Worm (Caenorhabditis elegans) whole organism, L4 larva: ENCODE measurements around the gene metl-18.

Experiments used
- D1046.2 ChIP-seq: fragments of 200-800 bp; sonication (Bioruptor generic); IDR thresholded peaks from 2 replicates; pipeline ENCODE4 v1.3.6; 2022; ENCODE audit warnings: missing genetic modification characterization, missing compliant biosample characterization
- F10B5.3 ChIP-seq: sonication (generic microtip); optimal IDR thresholded peaks from 2 replicates; lab custom pipeline; 2016; ENCODE audit warnings: mild to moderate bottlenecking, missing genetic modification characterization, missing compliant biosample characterization
- F26F4.8 ChIP-seq: fragments of 200-800 bp; sonication (Bioruptor generic); conservative IDR thresholded peaks from 2 replicates; pipeline ENCODE4 v1.3.6; 2022; ENCODE audit warnings: missing genetic modification characterization, missing compliant biosample characterization
- F49E8.2 ChIP-seq: sonication (generic microtip); optimal IDR thresholded peaks from 2 replicates; lab custom pipeline; 2016; ENCODE audit warnings: missing compliant biosample characterization, mild to moderate bottlenecking, missing genetic modification characterization, borderline replicate concordance
- R02D3.7 ChIP-seq: fragments of 150-350 bp; sonication (generic microtip); optimal IDR thresholded peaks from 3 replicates; lab custom pipeline; 2014; ENCODE audit warnings: missing biosample characterization, missing genetic modification characterization
- T26A8.4 ChIP-seq: fragments of 200-800 bp; sonication (Bioruptor generic); IDR thresholded peaks from 2 replicates; pipeline ENCODE4 v1.3.6; 2022; ENCODE audit warnings: missing genetic modification characterization, missing compliant biosample characterization
- Y48G9A.11 ChIP-seq: fragments of 200-800 bp; sonication (Bioruptor generic); IDR thresholded peaks from 2 replicates; pipeline ENCODE4 v1.3.6; 2022; ENCODE audit warnings: missing genetic modification reagents, missing genetic modification characterization, missing compliant biosample characterization
- Y75B8A.6 ChIP-seq: fragments of 200-800 bp; sonication (Bioruptor generic); IDR thresholded peaks from 2 replicates; pipeline ENCODE4 v1.3.6; 2022; ENCODE audit warnings: missing genetic modification reagents, missing genetic modification characterization, missing compliant biosample characterization
- ZK337.2 ChIP-seq: fragments of 200-800 bp; sonication (Bioruptor generic); IDR thresholded peaks from 2 replicates; pipeline ENCODE4 v1.3.6; 2022; ENCODE audit warnings: missing genetic modification reagents, missing genetic modification characterization, missing compliant biosample characterization
- ZK546.5 ChIP-seq, 2 experiments: sonication (generic microtip); optimal IDR thresholded peaks; 2 replicates each; lab custom pipeline; 2017; ENCODE audit warnings: missing biosample characterization in 2 of 2, missing genetic modification characterization in 2 of 2
- aha-1 ChIP-seq: fragments of 150-350 bp; peaks from one replicate; lab custom pipeline; 2014; ENCODE audit warnings: missing biosample characterization, missing genetic modification characterization
- aly-2 ChIP-seq: sonication (generic microtip); optimal IDR thresholded peaks from 2 replicates; lab custom pipeline; 2018; ENCODE audit warnings: missing biosample characterization, missing genetic modification characterization
- ama-1 ChIP-seq: fragments of 150-350 bp; optimal IDR thresholded peaks from 2 replicates; lab custom pipeline; 2014; ENCODE audit warnings: inconsistent platforms, mixed read lengths
- attf-4 ChIP-seq: sonication (generic microtip); optimal IDR thresholded peaks from 3 replicates; lab custom pipeline; 2017; ENCODE audit warnings: missing biosample characterization, missing genetic modification characterization
- ceh-28 ChIP-seq: fragments of 150-350 bp; optimal IDR thresholded peaks from 2 replicates; lab custom pipeline; 2014; ENCODE audit warnings: missing biosample characterization, missing genetic modification reagents, missing genetic modification characterization
- cey-2 ChIP-seq: sonication (generic microtip); optimal IDR thresholded peaks from 3 replicates; lab custom pipeline; 2017; ENCODE audit warnings: missing genetic modification characterization, mild to moderate bottlenecking, missing compliant biosample characterization, antibody characterized with exemption, borderline replicate concordance; ENCODE audit not compliant: insufficient read depth
- daf-12 ChIP-seq: fragments of 150-350 bp; optimal IDR thresholded peaks from 2 replicates; lab custom pipeline; 2014; ENCODE audit warnings: missing biosample characterization, missing genetic modification reagents, missing genetic modification characterization
- daf-16 ChIP-seq, 3 experiments: sonication (generic microtip); optimal IDR thresholded peaks; 2 replicates each; lab custom pipeline; 2016 to 2017; ENCODE audit warnings: missing genetic modification characterization in 3 of 3, missing genetic modification reagents in 3 of 3, mild to moderate bottlenecking in 2 of 3, missing compliant biosample characterization in 2 of 3, missing biosample characterization in 1 of 3, moderate library complexity in 1 of 3
- daf-8 ChIP-seq: fragments of 200-800 bp; sonication (Bioruptor generic); IDR thresholded peaks from 2 replicates; pipeline ENCODE4 v1.3.6; 2022; ENCODE audit warnings: missing genetic modification characterization, missing compliant biosample characterization
- dmd-6 ChIP-seq: fragments of 200-800 bp; sonication (Bioruptor generic); IDR thresholded peaks from 2 replicates; pipeline ENCODE4 v1.3.6; 2022; ENCODE audit warnings: missing genetic modification reagents, missing genetic modification characterization, missing compliant biosample characterization
- dpl-1 ChIP-seq: fragments of 150-350 bp; optimal IDR thresholded peaks from 2 replicates; lab custom pipeline; 2014; ENCODE audit warnings: missing biosample characterization, missing genetic modification reagents, missing genetic modification characterization
- dve-1 ChIP-seq: sonication (generic microtip); optimal IDR thresholded peaks from 2 replicates; lab custom pipeline; 2017; ENCODE audit warnings: antibody characterized with exemption, mild to moderate bottlenecking, missing genetic modification characterization, missing compliant biosample characterization; ENCODE audit not compliant: insufficient read depth
- gei-8 ChIP-seq: fragments of 200-800 bp; sonication (Bioruptor generic); optimal IDR thresholded peaks from 2 replicates; lab custom pipeline; 2018; ENCODE audit warnings: mild to moderate bottlenecking, missing genetic modification characterization, missing compliant biosample characterization
- hlh-11 ChIP-seq: fragments of 200-800 bp; sonication (Bioruptor generic); optimal IDR thresholded peaks from 2 replicates; lab custom pipeline; 2018; ENCODE audit warnings: mild to moderate bottlenecking, missing genetic modification characterization, missing compliant biosample characterization
- hlh-30 ChIP-seq: sonication (generic microtip); optimal IDR thresholded peaks from 2 replicates; lab custom pipeline; 2017; ENCODE audit warnings: antibody characterized with exemption, mild to moderate bottlenecking, missing genetic modification characterization, missing compliant biosample characterization; ENCODE audit not compliant: insufficient read depth
- jun-1 ChIP-seq: fragments of 150-350 bp; optimal IDR thresholded peaks from 2 replicates; lab custom pipeline; 2014; ENCODE audit warnings: missing biosample characterization, missing genetic modification reagents, missing genetic modification characterization
- lin-38 ChIP-seq: fragments of 200-800 bp; sonication (Bioruptor generic); IDR thresholded peaks from 2 replicates; pipeline ENCODE4 v1.3.6; 2022; ENCODE audit warnings: missing genetic modification reagents, missing genetic modification characterization, missing compliant biosample characterization
- lin-39 ChIP-seq: fragments of 150-350 bp; optimal IDR thresholded peaks from 2 replicates; lab custom pipeline; 2014; ENCODE audit warnings: missing biosample characterization, missing genetic modification reagents, missing genetic modification characterization
- lir-3 ChIP-seq: sonication (generic microtip); optimal IDR thresholded peaks from 2 replicates; lab custom pipeline; 2016; ENCODE audit warnings: mild to moderate bottlenecking, missing genetic modification characterization, missing compliant biosample characterization
- lsy-2 ChIP-seq, 2 experiments: fragments of 150-350 bp in 1 of 2; sonication (generic microtip) in 1 of 2; optimal IDR thresholded peaks; 2 replicates each; lab custom pipeline; 2014 to 2017; ENCODE audit warnings: missing biosample characterization in 2 of 2, missing genetic modification characterization in 2 of 2
- mdl-1 ChIP-seq, 2 experiments: fragments of 150-350 bp in 1 of 2; sonication (generic microtip) in 1 of 2; optimal IDR thresholded peaks; 2 replicates each; lab custom pipeline; 2014 to 2017; ENCODE audit warnings: missing biosample characterization in 2 of 2, missing genetic modification characterization in 2 of 2
- mdt-29 ChIP-seq: fragments of 200-800 bp; sonication (Bioruptor generic); IDR thresholded peaks from 2 replicates; pipeline ENCODE4 v1.3.6; 2022; ENCODE audit warnings: missing genetic modification reagents, missing genetic modification characterization, missing compliant biosample characterization
- mep-1 ChIP-seq: fragments of 150-350 bp; sonication (generic microtip); optimal IDR thresholded peaks from 3 replicates; lab custom pipeline; 2014; ENCODE audit warnings: missing biosample characterization, missing genetic modification characterization
- nhr-111 ChIP-seq: fragments of 200-800 bp; sonication (Bioruptor generic); optimal IDR thresholded peaks from 2 replicates; lab custom pipeline; 2018; ENCODE audit warnings: mild to moderate bottlenecking, missing genetic modification characterization, missing compliant biosample characterization
- nhr-25 ChIP-seq: sonication (generic microtip); optimal IDR thresholded peaks from 2 replicates; lab custom pipeline; 2017; ENCODE audit warnings: missing genetic modification characterization, mild to moderate bottlenecking, missing compliant biosample characterization, antibody characterized with exemption, moderate library complexity, borderline replicate concordance; ENCODE audit not compliant: insufficient read depth
- nhr-41 ChIP-seq: fragments of 200-800 bp; sonication (Bioruptor generic); IDR thresholded peaks from 2 replicates; pipeline ENCODE4 v1.3.6; 2022; ENCODE audit warnings: missing genetic modification reagents, missing genetic modification characterization, missing compliant biosample characterization
- nhr-6 ChIP-seq: fragments of 150-350 bp; optimal IDR thresholded peaks from 2 replicates; lab custom pipeline; 2014; ENCODE audit warnings: missing biosample characterization, missing genetic modification characterization
- nhr-76 ChIP-seq: fragments of 150-350 bp; optimal IDR thresholded peaks from 2 replicates; lab custom pipeline; 2014; ENCODE audit warnings: missing biosample characterization, missing genetic modification characterization
- nhr-77 ChIP-seq: fragments of 150-350 bp; optimal IDR thresholded peaks from 2 replicates; lab custom pipeline; 2014; ENCODE audit warnings: missing biosample characterization, missing genetic modification characterization
- rbr-2 ChIP-seq: sonication (generic microtip); optimal IDR thresholded peaks from 2 replicates; lab custom pipeline; 2016; ENCODE audit warnings: missing genotype, missing genetic modification characterization, missing compliant biosample characterization
- snpc-1.2 ChIP-seq: fragments of 200-800 bp; sonication (Bioruptor generic); IDR thresholded peaks from 2 replicates; pipeline ENCODE4 v1.3.6; 2022; ENCODE audit warnings: missing genetic modification reagents, missing genetic modification characterization, missing compliant biosample characterization
- snpc-4 ChIP-seq: fragments of 150-350 bp; optimal IDR thresholded peaks from 2 replicates; lab custom pipeline; 2014; ENCODE audit warnings: missing biosample characterization, missing genetic modification characterization
- spr-3 ChIP-seq: fragments of 200-800 bp; sonication (Bioruptor generic); optimal IDR thresholded peaks from 2 replicates; lab custom pipeline; 2018; ENCODE audit warnings: mild to moderate bottlenecking, missing genetic modification characterization, missing compliant biosample characterization
- tra-1 ChIP-seq: fragments of 200-800 bp; sonication (Bioruptor generic); IDR thresholded peaks from 2 replicates; pipeline ENCODE4 v1.3.6; 2022; ENCODE audit warnings: missing genetic modification reagents, missing genetic modification characterization, missing compliant biosample characterization
- unc-130 ChIP-seq: sonication (generic microtip); optimal IDR thresholded peaks from 2 replicates; lab custom pipeline; 2016; ENCODE audit warnings: missing genetic modification reagents, missing genetic modification characterization, missing compliant biosample characterization
- vab-7 ChIP-seq: fragments of 200-800 bp; sonication (Bioruptor generic); IDR thresholded peaks from 2 replicates; pipeline ENCODE4 v1.3.6; 2022; ENCODE audit warnings: missing genetic modification reagents, missing genetic modification characterization, missing compliant biosample characterization
- zag-1 ChIP-seq: fragments of 150-350 bp; optimal IDR thresholded peaks from 2 replicates; lab custom pipeline; 2014; ENCODE audit warnings: missing biosample characterization, missing genetic modification characterization
- zfp-3 ChIP-seq: fragments of 200-800 bp; sonication (Bioruptor generic); conservative IDR thresholded peaks from 2 replicates; pipeline ENCODE4 v1.3.6; 2022; ENCODE audit warnings: missing genetic modification reagents, missing genetic modification characterization, missing compliant biosample characterization

metl-18 gene

ce11 chrIII:3400444-3400843 is 25.1 kb upstream of the metl-18 start:
- no peak for TF ChIP-seq mdt-29 (GFP tag; lab: Robert Waterston, UW)
- peak; percentile 42; the same call in 1 of the 2 replicates for TF ChIP-seq lin-38 (GFP tag; lab: Robert Waterston, UW)
- TF ChIP-seq vab-7: no peak
- TF ChIP-seq F49E8.2 (tag; lab: Kevin White, UChicago): peak; percentile 32
- no peak for TF ChIP-seq daf-16 (GFP tag; optimal IDR thresholded peaks at IDR 0.05; lab: Kevin White, UChicago)
- no peak for TF ChIP-seq daf-16 (tag; optimal IDR thresholded peaks at IDR 0.05; lab: Kevin White, UChicago)
- no peak for TF ChIP-seq Y75B8A.6
- TF ChIP-seq lin-39 (tag; lab: Kevin White, UChicago): no peak
- no peak for TF ChIP-seq nhr-76
- no peak for TF ChIP-seq nhr-25
- no peak for TF ChIP-seq jun-1
- no peak for TF ChIP-seq tra-1 (GFP tag; lab: Robert Waterston, UW)
- no peak for TF ChIP-seq dmd-6 (GFP tag; lab: Robert Waterston, UW)

- TF ChIP-seq T26A8.4 (GFP tag; lab: Robert Waterston, UW) (no peak), ama-1 (lab: Kevin White, UChicago) (no peak), ZK337.2 (no peak), daf-12 (no peak), mep-1 (tag; lab: Kevin White, UChicago) (peak; percentile 36), R02D3.7 (peak; percentile 86), cey-2 (no peak), aly-2 (tag; lab: Kevin White, UChicago) (no peak), ZK546.5 (tag; optimal IDR thresholded peaks at IDR 0.05; lab: Kevin White, UChicago) (no peak), zfp-3 (GFP tag; lab: Robert Waterston, UW) (no peak), attf-4 (tag; lab: Kevin White, UChicago) (no peak), zag-1 (tag; lab: Kevin White, UChicago) (no peak), F26F4.8 (GFP tag; lab: Robert Waterston, UW) (no peak), lsy-2 (tag; optimal IDR thresholded peaks at IDR 0.05; lab: Kevin White, UChicago) (peak in 1 of 2 experiments; percentile 76), mdl-1 (tag; optimal IDR thresholded peaks at IDR 0.05; lab: Kevin White, UChicago) (peak in 1 of 2 experiments; percentile 42), hlh-11 (tag; lab: Kevin White, UChicago) (peak; percentile 21), dve-1 (tag; lab: Kevin White, UChicago) (peak; percentile 19), D1046.2 (GFP tag; lab: Robert Waterston, UW) (no peak), hlh-30 (peak; percentile 70), F10B5.3 (tag; lab: Kevin White, UChicago) (no peak), ceh-28 (tag; lab: Kevin White, UChicago) (no peak), dpl-1 (peak; percentile 73), gei-8 (GFP tag; lab: Kevin White, UChicago) (no peak), daf-8 (GFP tag; lab: Robert Waterston, UW) (no peak), nhr-41 (GFP tag; lab: Robert Waterston, UW) (no peak), rbr-2 (tag; lab: Kevin White, UChicago) (peak; percentile 0), Y48G9A.11 (no peak), aha-1 (tag; lab: Kevin White, UChicago) (peak; percentile 86), lir-3 (tag; lab: Kevin White, UChicago) (no peak), F49E8.2 (tag; lab: Kevin White, UChicago) (peak; percentile 30), snpc-1.2 (GFP tag; lab: Robert Waterston, UW) (no peak), snpc-4 (no peak), nhr-77 (tag; lab: Kevin White, UChicago) (peak; percentile 57), nhr-111 (no peak), spr-3 (GFP tag; lab: Kevin White, UChicago) (no peak), jun-1 (no peak), lin-38 (GFP tag; lab: Robert Waterston, UW) (peak; percentile 52), unc-130 (peak; percentile 46), Y75B8A.6 (no peak), nhr-6 (tag; lab: Kevin White, UChicago) (peak; percentile 3)
These were observed 21.1 kb upstream of the metl-18 start, which contains the start of the genes npp-9 and F59A2.5 for ce11 chrIII:3404354-3404913. Gene npp-9, minus strand, starts transcription at chrIII:3404479. Gene F59A2.5, plus strand, starts transcription at chrIII:3404863.
